Fruit fly (Drosophila melanogaster) Kc167 (cell line): ENCODE results near the gene Dscam3.

Experiments
- Myc ChIP-seq: fragments of >200 bp; optimal IDR thresholded peaks from 2 replicates; lab custom pipeline; 2017; ENCODE audit warnings: missing external identifiers
- Sin3A ChIP-seq: fragments of >200 bp; optimal IDR thresholded peaks from 2 replicates; lab custom pipeline; 2018; ENCODE audit warnings: missing external identifiers
- h ChIP-seq: fragments of >200 bp; optimal IDR thresholded peaks from 3 replicates; lab custom pipeline; 2018; ENCODE audit warnings: missing external identifiers
- insv ChIP-seq: fragments of >200 bp; optimal IDR thresholded peaks from 3 replicates; lab custom pipeline; 2018; ENCODE audit warnings: missing external identifiers
- psq ChIP-seq: fragments of >200 bp; optimal IDR thresholded peaks from 2 replicates; lab custom pipeline; 2017; ENCODE audit warnings: missing external identifiers
- ttk ChIP-seq: sonication (Bioruptor generic); optimal IDR thresholded peaks from 2 replicates; lab custom pipeline; 2017; ENCODE audit warnings: missing external identifiers

- no peak for TF ChIP-seq ttk (lab: Kevin White, UChicago)
- no peak for TF ChIP-seq Sin3A (lab: Kevin White, UChicago)
- no peak for TF ChIP-seq h
- no peak for TF ChIP-seq psq (lab: Kevin White, UChicago)
- TF ChIP-seq insv (lab: Kevin White, UChicago), result no peak
- TF ChIP-seq Myc, result no peak
These were observed 57.9 kb downstream of the Dscam3 start for dm6 chr3R:17447615-17448014.
